Fruit fly (Drosophila melanogaster) whole organism, embryonic: ENCODE data around the gene lilli.

Source experiments
- CG10209 ChIP-seq: fragments of 200-800 bp; sonication (Bioruptor generic); optimal IDR thresholded peaks from 3 replicates; lab custom pipeline; 2017; ENCODE audit warnings: missing biosample characterization, mild to moderate bottlenecking, missing genetic modification characterization, missing genetic modification reagents
- CG10321 ChIP-seq: fragments of 200-800 bp; sonication (Bioruptor generic); IDR thresholded peaks from 2 replicates; pipeline ENCODE4 v1.3.6; 2022; ENCODE audit warnings: missing biosample characterization, missing genetic modification characterization
- CG10654 ChIP-seq: fragments of 200-800 bp; sonication (Bioruptor generic); optimal IDR thresholded peaks from 2 replicates; lab custom pipeline; 2016; ENCODE audit warnings: missing biosample characterization, missing genetic modification characterization
- CG10959 ChIP-seq: fragments of 200-800 bp; sonication (Bioruptor generic); IDR thresholded peaks from 2 replicates; pipeline ENCODE4 v1.3.6; 2022; ENCODE audit warnings: missing biosample characterization, missing genetic modification characterization
- CG11247 ChIP-seq: fragments of 200-800 bp; sonication (Bioruptor generic); IDR thresholded peaks from 2 replicates; pipeline ENCODE4 v1.3.6; 2022; ENCODE audit warnings: missing biosample characterization, missing genetic modification characterization
- CG14441 ChIP-seq: fragments of 200-800 bp; sonication (Bioruptor generic); IDR thresholded peaks from 2 replicates; pipeline ENCODE4 v1.3.6; 2022; ENCODE audit warnings: missing biosample characterization, missing genetic modification characterization
- CG15073 ChIP-seq: fragments of 200-800 bp; sonication (Bioruptor generic); optimal IDR thresholded peaks from 2 replicates; lab custom pipeline; 2016; ENCODE audit warnings: missing biosample characterization, missing genetic modification characterization
- CG15514 ChIP-seq: fragments of 200-800 bp; sonication (Bioruptor generic); optimal IDR thresholded peaks from 3 replicates; lab custom pipeline; 2017; ENCODE audit warnings: missing biosample characterization, missing genetic modification characterization, mild to moderate bottlenecking, moderate library complexity, missing genetic modification reagents
- CG15601 ChIP-seq: fragments of 200-800 bp; sonication (Bioruptor generic); optimal IDR thresholded peaks from 3 replicates; lab custom pipeline; 2019; ENCODE audit warnings: missing biosample characterization, mild to moderate bottlenecking, missing genetic modification characterization, moderate library complexity
- CG16813 ChIP-seq: fragments of 200-800 bp; sonication (Bioruptor generic); IDR thresholded peaks from 3 replicates; pipeline ENCODE4 v1.3.6; 2022; ENCODE audit warnings: missing biosample characterization, missing genetic modification characterization; ENCODE audit not compliant: partially characterized antibody
- CG1792 ChIP-seq: fragments of 200-800 bp; sonication (Bioruptor generic); optimal IDR thresholded peaks from 2 replicates; lab custom pipeline; 2016; ENCODE audit warnings: missing biosample characterization, missing genetic modification characterization
- CG1832 ChIP-seq: fragments of 200-800 bp; sonication (Bioruptor generic); optimal IDR thresholded peaks from 2 replicates; lab custom pipeline; 2017; ENCODE audit warnings: missing biosample characterization, mild to moderate bottlenecking, missing genetic modification characterization, inconsistent platforms
- CG2199 ChIP-seq: fragments of 200-800 bp; sonication (Bioruptor generic); IDR thresholded peaks from 3 replicates; pipeline ENCODE4 v1.3.6; 2022; ENCODE audit warnings: missing biosample characterization, missing genetic modification characterization
- CG31365 ChIP-seq: fragments of 200-800 bp; sonication (Bioruptor generic); optimal IDR thresholded peaks from 2 replicates; lab custom pipeline; 2018; ENCODE audit warnings: missing biosample characterization, mild to moderate bottlenecking, missing genetic modification characterization
- CG32772 ChIP-seq: fragments of 200-800 bp; sonication (Bioruptor generic); IDR thresholded peaks from 2 replicates; pipeline ENCODE4 v1.3.6; 2022; ENCODE audit warnings: missing biosample characterization, missing genetic modification characterization
- CG34422 ChIP-seq: fragments of 200-800 bp; sonication (Bioruptor generic); IDR thresholded peaks from 3 replicates; pipeline ENCODE4 v1.3.6; 2022; ENCODE audit warnings: missing biosample characterization, missing genetic modification characterization
- CG42726 ChIP-seq: fragments of 200-800 bp; sonication (Bioruptor generic); IDR thresholded peaks from 2 replicates; pipeline ENCODE4 v1.3.6; 2022; ENCODE audit warnings: missing biosample characterization, missing genetic modification characterization; ENCODE audit not compliant: partially characterized antibody
- CG5180 ChIP-seq: fragments of 200-800 bp; sonication (Bioruptor generic); optimal IDR thresholded peaks from 3 replicates; lab custom pipeline; 2017; ENCODE audit warnings: missing biosample characterization, missing genetic modification characterization, mild to moderate bottlenecking, moderate library complexity, missing genetic modification reagents
- CG6272 ChIP-seq: fragments of 200-800 bp; sonication (Bioruptor generic); IDR thresholded peaks from 2 replicates; pipeline ENCODE4 v1.3.6; 2022; ENCODE audit warnings: missing biosample characterization, missing genetic modification characterization
- CG6765 ChIP-seq: fragments of 200-800 bp; sonication (Bioruptor generic); optimal IDR thresholded peaks from 3 replicates; lab custom pipeline; 2017; ENCODE audit warnings: missing biosample characterization, mild to moderate bottlenecking, missing genetic modification characterization
- CG7963 ChIP-seq: fragments of 200-800 bp; sonication (Bioruptor generic); IDR thresholded peaks from 3 replicates; pipeline ENCODE4 v1.3.6; 2022; ENCODE audit warnings: missing biosample characterization, missing genetic modification characterization; ENCODE audit not compliant: partially characterized antibody
- CG8290 ChIP-seq, 3 experiments: fragments of 200-800 bp; sonication (Bioruptor generic); optimal IDR thresholded peaks; 2 replicates each; lab custom pipeline; 2016 to 2019; ENCODE audit warnings: missing biosample characterization in 3 of 3, missing genetic modification characterization in 3 of 3, mild to moderate bottlenecking in 2 of 3, moderate library complexity in 1 of 3
- Chrac-16 ChIP-seq: fragments of 200-800 bp; sonication (Bioruptor generic); optimal IDR thresholded peaks from 3 replicates; lab custom pipeline; 2016; ENCODE audit warnings: missing biosample characterization, missing genetic modification characterization
- Deaf1 ChIP-seq: fragments of 200-800 bp; optimal IDR thresholded peaks from 3 replicates; lab custom pipeline; 2019; ENCODE audit warnings: missing biosample characterization, mild to moderate bottlenecking, missing genetic modification characterization, moderate library complexity
- Doc2 ChIP-seq: fragments of 200-800 bp; sonication (Bioruptor generic); IDR thresholded peaks from 2 replicates; pipeline ENCODE4 v1.3.6; 2022; ENCODE audit warnings: missing biosample characterization, missing genetic modification characterization
- Fer3 ChIP-seq: fragments of 200-800 bp; sonication (Bioruptor generic); optimal IDR thresholded peaks from 2 replicates; lab custom pipeline; 2018; ENCODE audit warnings: missing biosample characterization, mild to moderate bottlenecking, missing genetic modification characterization, moderate library complexity
- GATAe ChIP-seq: fragments of 200-800 bp; sonication (Bioruptor generic); conservative IDR thresholded peaks from 2 replicates; pipeline ENCODE4 v1.3.6; 2022; ENCODE audit warnings: missing biosample characterization, missing genetic modification characterization
- HmgZ ChIP-seq: fragments of 200-800 bp; sonication (Bioruptor generic); optimal IDR thresholded peaks from 2 replicates; lab custom pipeline; 2018; ENCODE audit warnings: missing biosample characterization, mild to moderate bottlenecking, missing genetic modification characterization
- Hmx ChIP-seq: fragments of 200-800 bp; sonication (Bioruptor generic); optimal IDR thresholded peaks from 2 replicates; lab custom pipeline; 2016; ENCODE audit warnings: missing biosample characterization, missing genetic modification characterization
- Med ChIP-seq: fragments of 200-800 bp; sonication (Bioruptor generic); peaks from one replicate; lab custom pipeline; 2016; ENCODE audit warnings: missing biosample characterization, missing genetic modification characterization, mild to moderate bottlenecking, inconsistent platforms, moderate library complexity
- Myb ChIP-seq: fragments of 200-800 bp; sonication (Bioruptor generic); optimal IDR thresholded peaks from 2 replicates; lab custom pipeline; 2016; ENCODE audit warnings: missing biosample characterization, missing genetic modification characterization
- NfI ChIP-seq: fragments of 200-800 bp; sonication (Bioruptor generic); optimal IDR thresholded peaks from 3 replicates; lab custom pipeline; 2018; ENCODE audit warnings: missing biosample characterization, mild to moderate bottlenecking, missing genetic modification characterization, moderate library complexity
- abd-A ChIP-seq: fragments of 200-800 bp; sonication (Bioruptor generic); optimal IDR thresholded peaks from 3 replicates; lab custom pipeline; 2019; ENCODE audit warnings: missing biosample characterization, mild to moderate bottlenecking, missing genetic modification characterization, moderate library complexity
- ash1 ChIP-seq: fragments of 200-800 bp; sonication (Bioruptor generic); optimal IDR thresholded peaks from 2 replicates; lab custom pipeline; 2018; ENCODE audit warnings: missing biosample characterization, mild to moderate bottlenecking, missing genetic modification characterization
- bbx ChIP-seq: fragments of 200-800 bp; sonication (Bioruptor generic); IDR thresholded peaks from 2 replicates; pipeline ENCODE4 v1.3.6; 2022; ENCODE audit warnings: missing biosample characterization, missing genetic modification characterization; ENCODE audit not compliant: partially characterized antibody
- ci ChIP-seq: fragments of 200-800 bp; sonication (Bioruptor generic); IDR thresholded peaks from 3 replicates; pipeline ENCODE4 v1.3.6; 2022; ENCODE audit warnings: missing biosample characterization, missing genetic modification characterization
- fd3F ChIP-seq: fragments of 200-800 bp; sonication (Bioruptor generic); optimal IDR thresholded peaks from 2 replicates; lab custom pipeline; 2018; ENCODE audit warnings: missing biosample characterization, mild to moderate bottlenecking, missing genetic modification characterization, moderate library complexity
- kni ChIP-seq: fragments of 200-800 bp; sonication (Bioruptor generic); optimal IDR thresholded peaks from 3 replicates; lab custom pipeline; 2017; ENCODE audit warnings: mild to moderate bottlenecking, missing biosample characterization, missing genetic modification reagents, missing genetic modification characterization
- nerfin-1 ChIP-seq: fragments of 200-800 bp; sonication (Bioruptor generic); optimal IDR thresholded peaks from 3 replicates; lab custom pipeline; 2019; ENCODE audit warnings: missing biosample characterization, mild to moderate bottlenecking, missing genetic modification characterization, moderate library complexity
- odd ChIP-seq: fragments of 200-800 bp; sonication (Bioruptor generic); optimal IDR thresholded peaks from 2 replicates; lab custom pipeline; 2017; ENCODE audit warnings: missing biosample characterization, mild to moderate bottlenecking, missing genetic modification characterization
- pros ChIP-seq: fragments of 200-800 bp; sonication (Bioruptor generic); optimal IDR thresholded peaks from 3 replicates; lab custom pipeline; 2019; ENCODE audit warnings: missing biosample characterization, mild to moderate bottlenecking, missing genetic modification characterization, moderate library complexity
- sd ChIP-seq: fragments of 200-800 bp; sonication (Bioruptor generic); optimal IDR thresholded peaks from 3 replicates; lab custom pipeline; 2018; ENCODE audit warnings: missing biosample characterization, mild to moderate bottlenecking, missing genetic modification characterization, moderate library complexity
- seq ChIP-seq: fragments of 200-800 bp; sonication (Bioruptor generic); IDR thresholded peaks from 2 replicates; pipeline ENCODE4 v1.3.6; 2022; ENCODE audit warnings: missing biosample characterization, missing genetic modification characterization
- sim ChIP-seq: fragments of 200-800 bp; sonication (Bioruptor generic); IDR thresholded peaks from 2 replicates; pipeline ENCODE4 v1.3.6; 2022; ENCODE audit warnings: missing biosample characterization, missing genetic modification characterization
- so ChIP-seq: fragments of 200-800 bp; sonication (Bioruptor generic); IDR thresholded peaks from 3 replicates; pipeline ENCODE4 v1.3.6; 2022; ENCODE audit warnings: missing biosample characterization, missing genetic modification characterization
- ttk ChIP-seq: fragments of 200-800 bp; sonication (Bioruptor generic); IDR thresholded peaks from 2 replicates; pipeline ENCODE4 v2.1.2; 2022; ENCODE audit warnings: missing biosample characterization, missing genetic modification characterization
- unc-4 ChIP-seq: fragments of 200-800 bp; sonication (Bioruptor generic); IDR thresholded peaks from 2 replicates; pipeline ENCODE4 v1.3.6; 2022; ENCODE audit warnings: missing biosample characterization, missing genetic modification characterization; ENCODE audit not compliant: partially characterized antibody
- vvl ChIP-seq: fragments of 200-800 bp; sonication (Bioruptor generic); IDR thresholded peaks from 2 replicates; pipeline ENCODE4 v1.3.6; 2022; ENCODE audit warnings: missing biosample characterization, missing genetic modification characterization

lilli gene

DNA sequence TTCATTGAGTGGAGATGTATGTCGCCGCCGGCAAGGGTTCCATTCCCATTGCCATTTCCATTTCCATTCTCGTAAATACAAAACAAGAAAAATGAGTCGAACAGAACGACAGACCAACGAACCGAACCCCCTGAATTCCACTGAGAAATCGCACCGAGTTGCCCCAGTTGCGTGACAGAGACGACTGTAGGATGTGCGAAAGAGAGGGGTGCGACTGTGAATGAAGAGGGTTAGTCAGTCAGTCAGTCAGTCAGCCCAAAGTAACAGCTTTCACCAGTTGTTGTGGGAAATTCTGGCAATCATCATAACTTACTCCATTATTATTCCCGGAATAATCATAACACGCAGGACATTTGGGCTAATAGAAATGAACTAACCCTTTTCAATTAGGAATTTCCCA is 12.5 kb downstream of the lilli start:
- TF ChIP-seq CG10321 (GFP tag; lab: Robert Waterston, UW) (peak; percentile 62; the same call in 1 of the 2 replicates), Deaf1 (tag; lab: Kevin White, UChicago) (peak; percentile 31), CG1832 (GFP tag; lab: Kevin White, UChicago) (peak; percentile 66), Chrac-16 (GFP tag; lab: Kevin White, UChicago) (no peak), CG10209 (peak; percentile 57), nerfin-1 (tag; lab: Kevin White, UChicago) (peak; percentile 58), vvl (GFP tag; lab: Robert Waterston, UW) (no peak), CG16813 (GFP tag; lab: Robert Waterston, UW) (0 out of 3 replicates have a peak, but pooled peaks have one; percentile 12), kni (GFP tag; lab: Kevin White, UChicago) (peak; percentile 4), CG11247 (GFP tag; lab: Robert Waterston, UW) (no peak), so (no peak), bbx (0 out of 2 replicates have a peak, but pooled peaks have one; percentile 15), CG14441 (GFP tag; lab: Robert Waterston, UW) (no peak), CG8290 (GFP tag; optimal IDR thresholded peaks at IDR 0.05; lab: Kevin White, UChicago) (no peak), CG8290 (tag; optimal IDR thresholded peaks at IDR 0.05; lab: Kevin White, UChicago) (peak in 1 of 2 experiments; percentile 26), CG5180 (GFP tag; lab: Kevin White, UChicago) (peak; percentile 79), fd3F (GFP tag; lab: Kevin White, UChicago) (no peak), Med (peak; percentile 53), seq (GFP tag; lab: Robert Waterston, UW) (0 out of 2 replicates have a peak, but pooled peaks have one; percentile 38), pros (GFP tag; lab: Kevin White, UChicago) (peak; percentile 25), CG2199 (GFP tag; lab: Robert Waterston, UW) (0 out of 3 replicates have a peak, but pooled peaks have one; percentile 19), sd (tag; lab: Kevin White, UChicago) (peak; percentile 20), abd-A (tag; lab: Kevin White, UChicago) (peak; percentile 32), ci (0 out of 3 replicates have a peak, but pooled peaks have one; percentile 23), ash1 (GFP tag; lab: Kevin White, UChicago) (no peak)

DNA sequence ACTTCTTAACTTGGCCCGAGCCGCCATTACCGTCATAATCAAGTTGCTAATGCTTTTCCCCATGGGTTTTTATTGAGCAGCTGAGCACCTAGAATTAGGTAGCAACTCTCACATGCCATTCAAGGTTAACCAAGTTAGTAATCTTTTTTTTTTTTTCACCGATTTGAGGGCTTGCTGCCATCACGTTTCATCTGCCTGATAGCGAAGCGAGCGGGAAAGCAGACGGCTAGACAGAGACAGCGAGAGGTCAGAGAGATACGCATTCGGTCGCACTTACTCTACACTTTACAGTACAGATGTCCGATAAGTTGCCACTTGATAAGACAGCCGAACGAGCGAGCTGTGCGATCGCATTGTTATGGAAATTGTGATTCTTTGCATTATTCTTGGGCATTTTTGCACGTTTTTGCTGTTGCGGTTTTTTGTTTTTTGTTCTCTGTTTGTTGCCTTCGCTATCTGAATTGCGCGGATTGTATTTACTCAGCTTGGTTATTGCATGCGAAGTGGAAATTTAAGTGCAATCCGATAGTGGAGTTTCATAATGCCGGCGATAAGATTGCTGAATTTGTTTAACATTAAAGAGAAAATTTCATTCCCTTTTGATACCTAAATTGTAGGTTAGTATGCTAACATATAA is 14.8 kb downstream of the lilli start:
- TF ChIP-seq GATAe, result peak; percentile 79
- TF ChIP-seq CG32772 (GFP tag; lab: Robert Waterston, UW), result 0 out of 2 replicates have a peak, but pooled peaks have one; percentile 12
- TF ChIP-seq Hmx (GFP tag; lab: Kevin White, UChicago), result no peak
- TF ChIP-seq CG6272, result no peak
- no peak for TF ChIP-seq CG15514
- TF ChIP-seq CG10654, result no peak
- TF ChIP-seq CG10959, result no peak
- no peak for TF ChIP-seq HmgZ
- TF ChIP-seq CG34422, result no peak
- no peak for TF ChIP-seq Fer3 (tag; lab: Kevin White, UChicago)
- no peak for TF ChIP-seq ttk (GFP tag; lab: Robert Waterston, UW)
- no peak for TF ChIP-seq sim (GFP tag; lab: Robert Waterston, UW)
- no peak for TF ChIP-seq CG31365 (tag; lab: Kevin White, UChicago)
- no peak for TF ChIP-seq CG42726
- TF ChIP-seq unc-4 (GFP tag; lab: Robert Waterston, UW), result no peak
- no peak for TF ChIP-seq CG15073 (GFP tag; lab: Kevin White, UChicago)
- TF ChIP-seq Doc2 (GFP tag; lab: Robert Waterston, UW), result no peak
- no peak for TF ChIP-seq pros (GFP tag; lab: Kevin White, UChicago)
- no peak for TF ChIP-seq odd (GFP tag; lab: Kevin White, UChicago)
- TF ChIP-seq CG7963 (GFP tag; lab: Robert Waterston, UW), result no peak
- TF ChIP-seq NfI, result no peak
- no peak for TF ChIP-seq CG1792
- TF ChIP-seq Myb (GFP tag; lab: Kevin White, UChicago), result no peak
- no peak for TF ChIP-seq CG6765 (GFP tag; lab: Kevin White, UChicago)
- no peak for TF ChIP-seq CG15601 (tag; lab: Kevin White, UChicago)
